Fruit fly (Drosophila melanogaster) whole organism: ENCODE data around the gene 825-Oak.

Experiments
- CG8478 ChIP-seq: fragments of >200 bp; optimal IDR thresholded peaks from 2 replicates; lab custom pipeline; 2018; ENCODE audit warnings: inconsistent platforms
- Dll ChIP-seq: fragments of >200 bp; optimal IDR thresholded peaks from 2 replicates; lab custom pipeline; 2017
- EcR ChIP-seq, 2 experiments: fragments of >200 bp; optimal IDR thresholded peaks; 2 replicates each; lab custom pipeline; 2017; ENCODE audit warnings: missing biosample characterization in 2 of 2, missing genetic modification characterization in 2 of 2, missing genetic modification reagents in 2 of 2
- pan ChIP-seq: fragments of >200 bp; optimal IDR thresholded peaks from 2 replicates; lab custom pipeline; 2017
- psq ChIP-seq: fragments of >200 bp; optimal IDR thresholded peaks from 2 replicates; lab custom pipeline; 2017
- usp ChIP-seq: fragments of >200 bp; optimal IDR thresholded peaks from 2 replicates; lab custom pipeline; 2017; ENCODE audit warnings: missing biosample characterization, missing genetic modification characterization, mixed read lengths

Gene 825-Oak

DNA sequence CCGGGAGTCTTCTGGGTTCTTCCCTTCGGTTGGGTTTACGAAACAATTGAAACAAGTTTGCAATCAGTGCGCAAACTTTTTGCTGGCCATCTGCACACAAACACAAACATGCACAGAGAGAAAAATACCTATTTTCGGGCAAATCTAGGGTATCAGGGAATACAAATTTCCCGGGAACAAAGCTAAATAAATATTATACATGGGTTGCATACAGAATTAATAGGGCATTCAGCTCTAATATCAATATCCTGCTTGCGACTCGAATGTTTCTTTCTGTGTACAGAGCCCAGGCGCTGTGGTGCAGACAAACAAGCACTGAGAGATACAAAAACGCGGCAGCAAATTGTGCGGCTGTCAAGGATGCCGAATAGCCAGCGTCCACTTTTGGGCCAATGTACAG lies 27.9 kb downstream of the 825-Oak start:
- no peak for TF ChIP-seq psq (lab: Kevin White, UChicago)
- TF ChIP-seq usp: no peak
- TF ChIP-seq Dll (lab: Kevin White, UChicago): no peak
- TF ChIP-seq CG8478 (lab: Kevin White, UChicago): no peak
- TF ChIP-seq pan: no peak
- TF ChIP-seq EcR (GFP tag; optimal IDR thresholded peaks at IDR 0.05; lab: Kevin White, UChicago): no peak

DNA sequence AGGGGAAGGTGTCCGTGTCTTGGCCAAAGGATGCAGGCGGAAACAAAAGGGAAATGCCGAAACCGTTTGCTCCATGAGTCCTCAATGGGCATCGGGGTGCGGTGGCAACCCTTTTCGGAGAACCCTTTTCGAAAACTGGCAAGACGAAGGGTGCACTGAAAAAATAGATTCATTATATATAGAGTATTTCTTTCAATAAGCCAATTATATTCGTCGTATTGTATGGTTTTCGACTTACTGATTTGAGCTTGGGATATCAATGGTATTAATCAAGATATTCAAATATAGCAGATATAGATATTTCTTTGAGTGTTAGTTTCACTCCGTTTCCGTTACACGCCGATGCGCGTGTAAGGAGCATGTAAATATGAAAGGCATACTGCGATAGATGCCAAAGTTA lies 29.8 kb downstream of the 825-Oak start:
- TF ChIP-seq usp (no peak), Dll (lab: Kevin White, UChicago) (no peak), CG8478 (lab: Kevin White, UChicago) (no peak), psq (lab: Kevin White, UChicago) (no peak), EcR (GFP tag; optimal IDR thresholded peaks at IDR 0.05; lab: Kevin White, UChicago) (no peak)
